Worm (Caenorhabditis elegans): ENCODE data around the gene lsy-2.

DNA sequence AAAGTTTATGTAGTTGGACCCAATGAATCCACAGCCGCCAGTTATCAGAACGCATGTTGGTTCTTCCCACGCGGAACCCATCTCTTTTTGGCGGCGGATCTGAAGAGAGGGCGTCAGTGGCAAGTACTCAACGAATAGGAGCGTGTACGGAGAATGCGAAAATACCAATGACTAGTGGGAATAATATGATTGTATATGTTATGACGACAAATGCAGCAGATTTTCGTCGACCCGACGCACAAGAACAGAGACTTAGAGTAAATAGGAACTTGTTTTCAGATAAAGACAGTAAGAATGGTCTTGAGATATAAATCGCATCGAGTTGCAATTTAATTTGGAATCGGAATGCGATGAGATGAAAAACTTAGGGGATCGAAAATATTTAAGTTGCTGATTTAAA lies 23.5 kb downstream of the lsy-2 start, which contains the start of gene bus-5:
- no peak for TF ChIP-seq ceh-82 (tag; optimal IDR thresholded peaks at IDR 0.05)
- TF ChIP-seq F44E2.7 (GFP tag; IDR thresholded peaks at IDR 0.05), result no peak
- TF ChIP-seq mdt-29 (GFP tag; IDR thresholded peaks at IDR 0.05), result no peak
- TF ChIP-seq ztf-11 (tag; optimal IDR thresholded peaks at IDR 0.05), result no peak
- TF ChIP-seq R02D3.7 (tag; optimal IDR thresholded peaks at IDR 0.05), result no peak
- TF ChIP-seq ama-1 (optimal IDR thresholded peaks at IDR 0.05), result no peak
- no peak for TF ChIP-seq madf-5 (GFP tag; IDR thresholded peaks at IDR 0.05)
- no peak for TF ChIP-seq pha-4 (GFP tag; IDR thresholded peaks at IDR 0.05)
- TF ChIP-seq pha-4 (tag; optimal IDR thresholded peaks at IDR 0.05), result no peak
- no peak for TF ChIP-seq lin-15B (tag; optimal IDR thresholded peaks at IDR 0.05)
- TF ChIP-seq nhr-237 (tag; optimal IDR thresholded peaks at IDR 0.05), result no peak
- no peak for TF ChIP-seq tag-97 (GFP tag; IDR thresholded peaks at IDR 0.05)
